Fruit fly (Drosophila melanogaster) whole organism, embryonic: ENCODE results near the gene Eig71Ei.

Source experiments
- ATbp ChIP-seq: fragments of 200-800 bp; sonication (Bioruptor generic); optimal IDR thresholded peaks from 2 replicates; lab custom pipeline; 2017; ENCODE audit warnings: missing biosample characterization, mild to moderate bottlenecking, missing genetic modification characterization, missing genetic modification reagents
- Adf1 ChIP-seq: fragments of 200-800 bp; sonication (Bioruptor generic); IDR thresholded peaks from 2 replicates; pipeline ENCODE4 v1.3.6; 2022; ENCODE audit warnings: missing biosample characterization, missing genetic modification characterization
- Asciz ChIP-seq: fragments of 200-800 bp; sonication (Bioruptor generic); optimal IDR thresholded peaks from 2 replicates; lab custom pipeline; 2017; ENCODE audit warnings: missing biosample characterization, mild to moderate bottlenecking, missing genetic modification characterization, missing genetic modification reagents
- Atf3 ChIP-seq: fragments of 200-800 bp; sonication (Bioruptor generic); optimal IDR thresholded peaks from 3 replicates; lab custom pipeline; 2016; ENCODE audit warnings: missing biosample characterization, missing genetic modification characterization
- Bdp1 ChIP-seq: fragments of 200-800 bp; sonication (Bioruptor generic); optimal IDR thresholded peaks from 3 replicates; lab custom pipeline; 2016; ENCODE audit warnings: missing biosample characterization, missing genetic modification characterization
- CG10274 ChIP-seq: fragments of 200-800 bp; sonication (Bioruptor generic); optimal IDR thresholded peaks from 3 replicates; lab custom pipeline; 2017; ENCODE audit warnings: missing biosample characterization, mild to moderate bottlenecking, missing genetic modification characterization
- CG10366 ChIP-seq: fragments of 200-800 bp; sonication (Bioruptor generic); IDR thresholded peaks from 2 replicates; pipeline ENCODE4 v1.3.6; 2022; ENCODE audit warnings: missing biosample characterization, missing genetic modification characterization
- CG10565 ChIP-seq: fragments of 200-800 bp; sonication (Bioruptor generic); optimal IDR thresholded peaks from 3 replicates; lab custom pipeline; 2016; ENCODE audit warnings: missing biosample characterization, mild to moderate bottlenecking, missing genetic modification characterization
- CG11093 ChIP-seq: fragments of 200-800 bp; sonication (Bioruptor generic); IDR thresholded peaks from 3 replicates; pipeline ENCODE4 v1.3.6; 2022; ENCODE audit warnings: missing biosample characterization, missing genetic modification characterization
- CG12769 ChIP-seq: fragments of 200-800 bp; sonication (Bioruptor generic); optimal IDR thresholded peaks from 2 replicates; lab custom pipeline; 2019; ENCODE audit warnings: missing biosample characterization, mild to moderate bottlenecking, missing genetic modification characterization, moderate library complexity
- CG13123 ChIP-seq: fragments of 200-800 bp; sonication (Bioruptor generic); optimal IDR thresholded peaks from 2 replicates; lab custom pipeline; 2016; ENCODE audit warnings: missing biosample characterization, missing genetic modification characterization
- CG33557 ChIP-seq: fragments of 200-800 bp; sonication (Bioruptor generic); optimal IDR thresholded peaks from 2 replicates; lab custom pipeline; 2019; ENCODE audit warnings: missing biosample characterization, mild to moderate bottlenecking, missing genetic modification characterization, moderate library complexity
- CG34422 ChIP-seq: fragments of 200-800 bp; sonication (Bioruptor generic); IDR thresholded peaks from 3 replicates; pipeline ENCODE4 v1.3.6; 2022; ENCODE audit warnings: missing biosample characterization, missing genetic modification characterization
- CG5180 ChIP-seq: fragments of 200-800 bp; sonication (Bioruptor generic); optimal IDR thresholded peaks from 3 replicates; lab custom pipeline; 2017; ENCODE audit warnings: missing biosample characterization, missing genetic modification characterization, mild to moderate bottlenecking, moderate library complexity, missing genetic modification reagents
- CG6175 ChIP-seq: fragments of 200-800 bp; sonication (Bioruptor generic); IDR thresholded peaks from 3 replicates; pipeline ENCODE4 v1.3.6; 2022; ENCODE audit warnings: missing biosample characterization, missing genetic modification characterization
- CG6765 ChIP-seq: fragments of 200-800 bp; sonication (Bioruptor generic); optimal IDR thresholded peaks from 3 replicates; lab custom pipeline; 2017; ENCODE audit warnings: missing biosample characterization, mild to moderate bottlenecking, missing genetic modification characterization
- CG7839 ChIP-seq: fragments of 200-800 bp; sonication (Bioruptor generic); optimal IDR thresholded peaks from 3 replicates; lab custom pipeline; 2018; ENCODE audit warnings: missing biosample characterization, mild to moderate bottlenecking, missing genetic modification characterization, moderate library complexity
- CG8478 ChIP-seq: fragments of >200 bp; optimal IDR thresholded peaks from 2 replicates; lab custom pipeline; 2018
- CG9932 ChIP-seq: fragments of 200-800 bp; sonication (Bioruptor generic); IDR thresholded peaks from 2 replicates; pipeline ENCODE4 v1.3.6; 2022; ENCODE audit warnings: missing biosample characterization, missing genetic modification characterization
- Camta ChIP-seq: fragments of 200-800 bp; sonication (Bioruptor generic); optimal IDR thresholded peaks from 2 replicates; lab custom pipeline; 2016; ENCODE audit warnings: missing biosample characterization, missing genetic modification characterization
- D ChIP-seq, 2 experiments: fragments of 200-800 bp in 1 of 2; fragments of >200 bp in 1 of 2; sonication (Bioruptor generic) in 1 of 2; optimal IDR thresholded peaks; 2 replicates in 1 of 2; 3 replicates in 1 of 2; lab custom pipeline; 2017; ENCODE audit warnings: mild to moderate bottlenecking in 1 of 2, missing biosample characterization in 1 of 2, missing genetic modification characterization in 1 of 2, missing genetic modification reagents in 1 of 2
- Dll ChIP-seq: fragments of 200-800 bp; sonication (Bioruptor generic); IDR thresholded peaks from 4 replicates; pipeline ENCODE4 v1.3.6; 2022; ENCODE audit warnings: missing biosample characterization, missing genetic modification characterization; ENCODE audit not compliant: partially characterized antibody
- Drgx ChIP-seq: fragments of 200-800 bp; sonication (Bioruptor generic); IDR thresholded peaks from 2 replicates; pipeline ENCODE4 v1.3.6; 2022; ENCODE audit warnings: missing biosample characterization, missing genetic modification characterization
- H15 ChIP-seq: fragments of 200-800 bp; sonication (Bioruptor generic); IDR thresholded peaks from 3 replicates; pipeline ENCODE4 v1.3.6; 2022; ENCODE audit warnings: missing biosample characterization, missing genetic modification characterization
- Hr3 ChIP-seq: fragments of 200-800 bp; sonication (Bioruptor generic); optimal IDR thresholded peaks from 3 replicates; lab custom pipeline; 2016; ENCODE audit warnings: missing biosample characterization, missing genetic modification characterization
- Hr51 ChIP-seq, 2 experiments: fragments of 200-800 bp; sonication (Bioruptor generic); optimal IDR thresholded peaks; 2 replicates in 1 of 2; 3 replicates in 1 of 2; lab custom pipeline; 2016 to 2018; ENCODE audit warnings: missing biosample characterization in 2 of 2, missing genetic modification characterization in 2 of 2, mild to moderate bottlenecking in 1 of 2, moderate library complexity in 1 of 2
- Lpt ChIP-seq: fragments of >200 bp; optimal IDR thresholded peaks from 2 replicates; lab custom pipeline; 2018; ENCODE audit warnings: missing biosample characterization, missing genetic modification characterization
- MESR4 ChIP-seq: fragments of 200-800 bp; sonication (Bioruptor generic); optimal IDR thresholded peaks from 2 replicates; lab custom pipeline; 2018; ENCODE audit warnings: missing biosample characterization, mild to moderate bottlenecking, missing genetic modification characterization, moderate library complexity
- Mad ChIP-seq: fragments of 200-800 bp; sonication (Bioruptor generic); optimal IDR thresholded peaks from 2 replicates; lab custom pipeline; 2016; ENCODE audit warnings: missing biosample characterization, missing genetic modification characterization
- Myb ChIP-seq: fragments of 200-800 bp; sonication (Bioruptor generic); optimal IDR thresholded peaks from 2 replicates; lab custom pipeline; 2016; ENCODE audit warnings: missing biosample characterization, missing genetic modification characterization
- Sox100B ChIP-seq: fragments of 200-800 bp; sonication (Bioruptor generic); optimal IDR thresholded peaks from 3 replicates; lab custom pipeline; 2018; ENCODE audit warnings: missing biosample characterization, mild to moderate bottlenecking, missing genetic modification characterization
- Tbp ChIP-seq: fragments of >200 bp; optimal IDR thresholded peaks from 2 replicates; lab custom pipeline; 2018; ENCODE audit warnings: missing biosample characterization, missing genetic modification characterization
- Xbp1 ChIP-seq: fragments of 200-800 bp; sonication (Bioruptor generic); optimal IDR thresholded peaks from 3 replicates; lab custom pipeline; 2016; ENCODE audit warnings: missing biosample characterization, mild to moderate bottlenecking, missing genetic modification characterization
- bbx ChIP-seq: fragments of 200-800 bp; sonication (Bioruptor generic); IDR thresholded peaks from 2 replicates; pipeline ENCODE4 v1.3.6; 2022; ENCODE audit warnings: missing biosample characterization, missing genetic modification characterization; ENCODE audit not compliant: partially characterized antibody
- dimm ChIP-seq: fragments of 200-800 bp; sonication (Bioruptor generic); IDR thresholded peaks from 2 replicates; pipeline ENCODE4 v1.3.6; 2022; ENCODE audit warnings: missing biosample characterization, missing genetic modification characterization
- dysf ChIP-seq: fragments of 200-800 bp; sonication (Bioruptor generic); IDR thresholded peaks from 3 replicates; pipeline ENCODE4 v1.3.6; 2022; ENCODE audit warnings: missing biosample characterization, missing genetic modification characterization
- gce ChIP-seq: fragments of 200-800 bp; sonication (Bioruptor generic); IDR thresholded peaks from 3 replicates; pipeline ENCODE4 v1.3.6; 2022; ENCODE audit warnings: missing biosample characterization, missing genetic modification characterization
- gfzf ChIP-seq: fragments of 200-800 bp; sonication (Bioruptor generic); optimal IDR thresholded peaks from 2 replicates; lab custom pipeline; 2016; ENCODE audit warnings: missing biosample characterization, mild to moderate bottlenecking, missing genetic modification characterization, moderate library complexity
- inv ChIP-seq: fragments of 200-800 bp; sonication (Bioruptor generic); IDR thresholded peaks from 2 replicates; pipeline ENCODE4 v1.3.6; 2022; ENCODE audit warnings: missing biosample characterization, missing genetic modification characterization; ENCODE audit not compliant: partially characterized antibody
- jing ChIP-seq: fragments of 200-800 bp; sonication (Bioruptor generic); optimal IDR thresholded peaks from 2 replicates; lab custom pipeline; 2018; ENCODE audit warnings: missing biosample characterization, mild to moderate bottlenecking, missing genetic modification characterization
- kni ChIP-seq: fragments of 200-800 bp; sonication (Bioruptor generic); optimal IDR thresholded peaks from 3 replicates; lab custom pipeline; 2017; ENCODE audit warnings: mild to moderate bottlenecking, missing biosample characterization, missing genetic modification reagents, missing genetic modification characterization
- knrl ChIP-seq: fragments of 200-800 bp; sonication (Bioruptor generic); IDR thresholded peaks from 3 replicates; pipeline ENCODE4 v1.3.6; 2022; ENCODE audit warnings: missing biosample characterization, missing genetic modification characterization; ENCODE audit not compliant: partially characterized antibody
- phol ChIP-seq: fragments of 200-800 bp; sonication (Bioruptor generic); optimal IDR thresholded peaks from 3 replicates; lab custom pipeline; 2018; ENCODE audit warnings: missing biosample characterization, mild to moderate bottlenecking, missing genetic modification characterization, moderate library complexity
- psq ChIP-seq: fragments of 200-800 bp; sonication (Bioruptor generic); optimal IDR thresholded peaks from 2 replicates; lab custom pipeline; 2017; ENCODE audit warnings: missing biosample characterization, missing genetic modification characterization
- salm ChIP-seq: fragments of 200-800 bp; sonication (Bioruptor generic); optimal IDR thresholded peaks from 2 replicates; lab custom pipeline; 2018; ENCODE audit warnings: missing biosample characterization, mild to moderate bottlenecking, missing genetic modification characterization
- sc ChIP-seq, 3 experiments: fragments of >200 bp in 2 of 3; fragments of 200-800 bp in 1 of 3; sonication (Bioruptor generic) in 1 of 3; optimal IDR thresholded peaks; 2 replicates in 2 of 3; 3 replicates in 1 of 3; lab custom pipeline; 2017; ENCODE audit warnings: mild to moderate bottlenecking in 1 of 3, missing biosample characterization in 1 of 3, missing genetic modification characterization in 1 of 3, missing genetic modification reagents in 1 of 3
- tap ChIP-seq: fragments of 200-800 bp; optimal IDR thresholded peaks from 3 replicates; lab custom pipeline; 2019; ENCODE audit warnings: missing biosample characterization, mild to moderate bottlenecking, missing genetic modification characterization, moderate library complexity
- tup ChIP-seq: fragments of 200-800 bp; sonication (Bioruptor generic); optimal IDR thresholded peaks from 2 replicates; lab custom pipeline; 2016; ENCODE audit warnings: missing biosample characterization, mild to moderate bottlenecking, missing genetic modification characterization, moderate library complexity
- zfh1 ChIP-seq: fragments of 200-800 bp; sonication (Bioruptor generic); IDR thresholded peaks from 3 replicates; pipeline ENCODE4 v1.3.6; 2022; ENCODE audit warnings: missing biosample characterization, missing genetic modification characterization

Gene Eig71Ei

dm6 chr3L:15675111-15675510 is 15.6 kb downstream of the Eig71Ei start (continued):
- TF ChIP-seq dysf (peak; percentile 28; the same call in 1 of the 3 replicates), Dll (no peak), Drgx (GFP tag; lab: Robert Waterston, UW) (no peak), CG6175 (GFP tag; lab: Robert Waterston, UW) (no peak), CG10565 (GFP tag; lab: Kevin White, UChicago) (no peak), kni (GFP tag; lab: Kevin White, UChicago) (no peak), Hr3 (GFP tag; lab: Kevin White, UChicago) (peak; percentile 60), CG13123 (GFP tag; lab: Kevin White, UChicago) (peak; percentile 17), Adf1 (GFP tag; lab: Robert Waterston, UW) (no peak), Bdp1 (GFP tag; lab: Kevin White, UChicago) (peak; percentile 45), CG9932 (GFP tag; lab: Robert Waterston, UW) (no peak), Atf3 (peak; percentile 78), Hr51 (GFP tag; optimal IDR thresholded peaks at IDR 0.05; lab: Kevin White, UChicago) (peak in 1 of 2 experiments; percentile 6), CG34422 (GFP tag; lab: Robert Waterston, UW) (peak; percentile 43; the same call in 1 of the 3 replicates), psq (GFP tag; lab: Kevin White, UChicago) (no peak), Xbp1 (GFP tag; lab: Kevin White, UChicago) (peak; percentile 62), Mad (GFP tag; lab: Kevin White, UChicago) (peak; percentile 41), tap (tag; lab: Kevin White, UChicago) (peak; percentile 39), gce (GFP tag; lab: Robert Waterston, UW) (no peak), gfzf (GFP tag; lab: Kevin White, UChicago) (no peak), phol (peak; percentile 90), Myb (GFP tag; lab: Kevin White, UChicago) (no peak), dimm (GFP tag; lab: Robert Waterston, UW) (0 out of 2 replicates have a peak, but pooled peaks have one; percentile 16), zfh1 (GFP tag; lab: Robert Waterston, UW) (peak; percentile 89), knrl (GFP tag; lab: Robert Waterston, UW) (no peak), jing (peak; percentile 50), CG10366 (GFP tag; lab: Robert Waterston, UW) (peak; percentile 32; the same call in 1 of the 2 replicates), CG8478 (no peak), salm (peak; percentile 31), CG7839 (tag; lab: Kevin White, UChicago) (peak; percentile 71), CG33557 (GFP tag; lab: Kevin White, UChicago) (peak; percentile 83), CG5180 (GFP tag; lab: Kevin White, UChicago) (peak; percentile 13), CG6765 (GFP tag; lab: Kevin White, UChicago) (no peak), Camta (peak; percentile 63), Asciz (GFP tag; lab: Kevin White, UChicago) (peak; percentile 42), sc (optimal IDR thresholded peaks at IDR 0.05; lab: Kevin White, UChicago) (no peak), sc (GFP tag; optimal IDR thresholded peaks at IDR 0.05; lab: Kevin White, UChicago) (peak; percentile 83), MESR4 (GFP tag; lab: Kevin White, UChicago) (no peak), Sox100B (GFP tag; lab: Kevin White, UChicago) (peak; percentile 50), CG11093 (GFP tag; lab: Robert Waterston, UW) (0 out of 3 replicates have a peak, but pooled peaks have one; percentile 10), Lpt (no peak), tup (GFP tag; lab: Kevin White, UChicago) (peak; percentile 53), H15 (GFP tag; lab: Robert Waterston, UW) (peak; percentile 54; the same call in 1 of the 3 replicates), D (optimal IDR thresholded peaks at IDR 0.05; lab: Kevin White, UChicago) (no peak), D (GFP tag; optimal IDR thresholded peaks at IDR 0.05; lab: Kevin White, UChicago) (peak; percentile 78), CG10274 (GFP tag; lab: Kevin White, UChicago) (no peak), CG12769 (tag; lab: Kevin White, UChicago) (peak; percentile 5), bbx (GFP tag; lab: Robert Waterston, UW) (no peak), ATbp (GFP tag; lab: Kevin White, UChicago) (peak; percentile 50), inv (no peak), Tbp (no peak)
